Worm (Caenorhabditis elegans) whole organism, late embryonic: ENCODE data around the gene gpc-1.
A peak's percentile ranks its signal among the peaks of the same experiment; 100 is the strongest.

Experiments used
- F13H6.1 ChIP-seq: sonication (generic microtip); optimal IDR thresholded peaks from 2 replicates; lab custom pipeline; 2016; ENCODE audit warnings: missing genetic modification characterization, missing compliant biosample characterization
- elt-2 ChIP-seq: sonication (generic microtip); optimal IDR thresholded peaks from 2 replicates; lab custom pipeline; 2016; ENCODE audit warnings: missing genetic modification reagents, missing genetic modification characterization, missing compliant biosample characterization
- ttx-3 ChIP-seq: sonication (generic microtip); optimal IDR thresholded peaks from 2 replicates; lab custom pipeline; 2016; ENCODE audit warnings: missing genetic modification reagents, missing genetic modification characterization, missing compliant biosample characterization

gpc-1 gene

ce11 chrX:12834848-12835247 is 49.9 kb downstream of the gpc-1 start:
- TF ChIP-seq F13H6.1 (tag; lab: Kevin White, UChicago) (no peak), ttx-3 (tag; lab: Kevin White, UChicago) (no peak), elt-2 (tag; lab: Kevin White, UChicago) (peak; percentile 35)
